Fruit fly (Drosophila melanogaster) whole organism, embryonic: Measurements from ENCODE around the gene Gale.

Source experiments
- Aef1 ChIP-seq: fragments of 200-800 bp; sonication (Bioruptor generic); IDR thresholded peaks from 3 replicates; pipeline ENCODE4 v1.3.6; 2022; ENCODE audit warnings: missing biosample characterization, missing genetic modification characterization
- Atf6 ChIP-seq: fragments of 200-800 bp; sonication (Bioruptor generic); IDR thresholded peaks from 2 replicates; pipeline ENCODE4 v1.3.6; 2022; ENCODE audit warnings: missing biosample characterization, missing genetic modification characterization
- C15 ChIP-seq: fragments of 200-800 bp; sonication (Bioruptor generic); IDR thresholded peaks from 3 replicates; pipeline ENCODE4 v1.3.6; 2022; ENCODE audit warnings: missing biosample characterization, missing genetic modification characterization
- CG1024 ChIP-seq: fragments of 200-800 bp; sonication (Bioruptor generic); IDR thresholded peaks from 2 replicates; pipeline ENCODE4 v1.3.6; 2022; ENCODE audit warnings: missing biosample characterization, missing genetic modification characterization
- CG12155 ChIP-seq: fragments of 200-800 bp; sonication (Bioruptor generic); optimal IDR thresholded peaks from 3 replicates; lab custom pipeline; 2016; ENCODE audit warnings: missing biosample characterization, missing genetic modification characterization
- CG1233 ChIP-seq: fragments of 200-800 bp; sonication (Bioruptor generic); optimal IDR thresholded peaks from 4 replicates; lab custom pipeline; 2018; ENCODE audit warnings: missing biosample characterization, mild to moderate bottlenecking, missing genetic modification characterization
- CG12659 ChIP-seq: fragments of 200-800 bp; sonication (Bioruptor generic); optimal IDR thresholded peaks from 3 replicates; lab custom pipeline; 2017; ENCODE audit warnings: mild to moderate bottlenecking, missing biosample characterization, missing genetic modification reagents, missing genetic modification characterization
- CG12744 ChIP-seq: fragments of 200-800 bp; sonication (Bioruptor generic); optimal IDR thresholded peaks from 2 replicates; lab custom pipeline; 2016; ENCODE audit warnings: missing biosample characterization, missing genetic modification characterization
- CG13123 ChIP-seq: fragments of 200-800 bp; sonication (Bioruptor generic); optimal IDR thresholded peaks from 2 replicates; lab custom pipeline; 2016; ENCODE audit warnings: missing biosample characterization, missing genetic modification characterization
- CG13296 ChIP-seq: fragments of 200-800 bp; sonication (Bioruptor generic); optimal IDR thresholded peaks from 3 replicates; lab custom pipeline; 2018; ENCODE audit warnings: missing biosample characterization, mild to moderate bottlenecking, missing genetic modification characterization
- CG15479 ChIP-seq: fragments of 200-800 bp; sonication (Bioruptor generic); optimal IDR thresholded peaks from 3 replicates; lab custom pipeline; 2019; ENCODE audit warnings: missing biosample characterization, mild to moderate bottlenecking, missing genetic modification characterization, moderate library complexity
- CG15601 ChIP-seq: fragments of 200-800 bp; sonication (Bioruptor generic); optimal IDR thresholded peaks from 3 replicates; lab custom pipeline; 2019; ENCODE audit warnings: missing biosample characterization, mild to moderate bottlenecking, missing genetic modification characterization, moderate library complexity
- CG16815 ChIP-seq: fragments of 200-800 bp; sonication (Bioruptor generic); optimal IDR thresholded peaks from 3 replicates; lab custom pipeline; 2017; ENCODE audit warnings: missing biosample characterization, mild to moderate bottlenecking, missing genetic modification characterization
- CG18764 ChIP-seq: fragments of 200-800 bp; sonication (Bioruptor generic); optimal IDR thresholded peaks from 3 replicates; lab custom pipeline; 2016; ENCODE audit warnings: missing biosample characterization, missing genetic modification characterization
- CG34422 ChIP-seq: fragments of 200-800 bp; sonication (Bioruptor generic); IDR thresholded peaks from 3 replicates; pipeline ENCODE4 v1.3.6; 2022; ENCODE audit warnings: missing biosample characterization, missing genetic modification characterization
- CG8089 ChIP-seq: fragments of 200-800 bp; sonication (Bioruptor generic); optimal IDR thresholded peaks from 3 replicates; lab custom pipeline; 2016; ENCODE audit warnings: missing biosample characterization, missing genetic modification characterization
- CG8478 ChIP-seq: fragments of >200 bp; optimal IDR thresholded peaks from 2 replicates; lab custom pipeline; 2018
- CG9609 ChIP-seq: fragments of 200-800 bp; sonication (Bioruptor generic); optimal IDR thresholded peaks from 3 replicates; lab custom pipeline; 2016; ENCODE audit warnings: missing biosample characterization, missing genetic modification characterization
- Chrac-16 ChIP-seq: fragments of 200-800 bp; sonication (Bioruptor generic); optimal IDR thresholded peaks from 3 replicates; lab custom pipeline; 2016; ENCODE audit warnings: missing biosample characterization, missing genetic modification characterization
- Dfd ChIP-seq, 2 experiments: fragments of >200 bp; optimal IDR thresholded peaks; 2 replicates each; lab custom pipeline; 2017; ENCODE audit warnings: missing biosample characterization in 2 of 2, missing genetic modification characterization in 2 of 2
- Fer2 ChIP-seq: fragments of 200-800 bp; sonication (Bioruptor generic); optimal IDR thresholded peaks from 2 replicates; lab custom pipeline; 2018; ENCODE audit warnings: missing biosample characterization, mild to moderate bottlenecking, missing genetic modification characterization, moderate library complexity
- HLHmδ ChIP-seq: fragments of 200-800 bp; sonication (Bioruptor generic); optimal IDR thresholded peaks from 2 replicates; lab custom pipeline; 2018; ENCODE audit warnings: missing biosample characterization, mild to moderate bottlenecking, missing genetic modification characterization, moderate library complexity
- Hey ChIP-seq: fragments of 200-800 bp; sonication (Bioruptor generic); optimal IDR thresholded peaks from 3 replicates; lab custom pipeline; 2018; ENCODE audit warnings: missing biosample characterization, mild to moderate bottlenecking, missing genetic modification characterization
- Hmx ChIP-seq: fragments of 200-800 bp; sonication (Bioruptor generic); optimal IDR thresholded peaks from 2 replicates; lab custom pipeline; 2016; ENCODE audit warnings: missing biosample characterization, missing genetic modification characterization
- NK7.1 ChIP-seq: fragments of 200-800 bp; sonication (Bioruptor generic); optimal IDR thresholded peaks from 3 replicates; lab custom pipeline; 2016; ENCODE audit warnings: missing biosample characterization, missing genetic modification characterization
- Ravus ChIP-seq: fragments of 200-800 bp; sonication (Bioruptor generic); IDR thresholded peaks from 2 replicates; pipeline ENCODE4 v1.3.6; 2022; ENCODE audit warnings: missing biosample characterization, missing genetic modification characterization
- Rfx ChIP-seq: fragments of 200-800 bp; sonication (Bioruptor generic); IDR thresholded peaks from 2 replicates; pipeline ENCODE4 v1.3.6; 2022; ENCODE audit warnings: missing biosample characterization, missing genetic modification characterization
- Taf1 ChIP-seq: fragments of 200-800 bp; sonication (Bioruptor generic); IDR thresholded peaks from 2 replicates; pipeline ENCODE4 v1.3.6; 2022; ENCODE audit warnings: missing biosample characterization, missing genetic modification characterization
- abd-A ChIP-seq: fragments of 200-800 bp; sonication (Bioruptor generic); optimal IDR thresholded peaks from 3 replicates; lab custom pipeline; 2019; ENCODE audit warnings: missing biosample characterization, mild to moderate bottlenecking, missing genetic modification characterization, moderate library complexity
- ato ChIP-seq: fragments of 200-800 bp; sonication (Bioruptor generic); IDR thresholded peaks from 2 replicates; pipeline ENCODE4 v1.3.6; 2022; ENCODE audit warnings: missing biosample characterization, missing genetic modification characterization; ENCODE audit not compliant: partially characterized antibody
- cato ChIP-seq: fragments of 200-800 bp; sonication (Bioruptor generic); optimal IDR thresholded peaks from 2 replicates; lab custom pipeline; 2016; ENCODE audit warnings: missing biosample characterization, missing genetic modification characterization, borderline replicate concordance
- ci ChIP-seq: fragments of 200-800 bp; sonication (Bioruptor generic); IDR thresholded peaks from 3 replicates; pipeline ENCODE4 v1.3.6; 2022; ENCODE audit warnings: missing biosample characterization, missing genetic modification characterization
- da ChIP-seq: fragments of 200-800 bp; sonication (Bioruptor generic); optimal IDR thresholded peaks from 2 replicates; lab custom pipeline; 2016; ENCODE audit warnings: missing biosample characterization, missing genetic modification characterization
- dm ChIP-seq: fragments of 200-800 bp; sonication (Bioruptor generic); optimal IDR thresholded peaks from 3 replicates; lab custom pipeline; 2016; ENCODE audit warnings: missing biosample characterization, missing genetic modification characterization
- dysf ChIP-seq: fragments of 200-800 bp; sonication (Bioruptor generic); IDR thresholded peaks from 3 replicates; pipeline ENCODE4 v1.3.6; 2022; ENCODE audit warnings: missing biosample characterization, missing genetic modification characterization
- ewg ChIP-seq: fragments of 200-800 bp; sonication (Bioruptor generic); optimal IDR thresholded peaks from 3 replicates; lab custom pipeline; 2017; ENCODE audit warnings: mild to moderate bottlenecking, missing biosample characterization, missing genetic modification reagents, missing genetic modification characterization
- eyg ChIP-seq: fragments of 200-800 bp; sonication (Bioruptor generic); optimal IDR thresholded peaks from 3 replicates; lab custom pipeline; 2016; ENCODE audit warnings: missing biosample characterization, missing genetic modification characterization
- fd64A ChIP-seq: fragments of 200-800 bp; sonication (Bioruptor generic); optimal IDR thresholded peaks from 3 replicates; lab custom pipeline; 2018; ENCODE audit warnings: missing biosample characterization, mild to moderate bottlenecking, missing genetic modification characterization
- gro ChIP-seq: fragments of 200-800 bp; sonication (Bioruptor generic); optimal IDR thresholded peaks from 2 replicates; lab custom pipeline; 2016; ENCODE audit warnings: missing biosample characterization, missing genetic modification characterization
- ind ChIP-seq: fragments of 200-800 bp; sonication (Bioruptor generic); optimal IDR thresholded peaks from 3 replicates; lab custom pipeline; 2016; ENCODE audit warnings: missing biosample characterization, missing genetic modification characterization
- luna ChIP-seq: fragments of 200-800 bp; sonication (Bioruptor generic); optimal IDR thresholded peaks from 2 replicates; lab custom pipeline; 2016; ENCODE audit warnings: missing biosample characterization, missing genetic modification characterization
- prd ChIP-seq, 3 experiments: fragments of >200 bp in 2 of 3; fragments of 200-800 bp in 1 of 3; sonication (Bioruptor generic) in 1 of 3; optimal IDR thresholded peaks in 2 of 3; IDR thresholded peaks in 1 of 3; 2 replicates in 2 of 3; 3 replicates in 1 of 3; pipeline versions ENCODE4 v1.3.6 to Lab custom; 2017 to 2022; ENCODE audit warnings: missing biosample characterization in 1 of 3, missing genetic modification characterization in 1 of 3
- sens ChIP-seq: fragments of 200-800 bp; sonication (Bioruptor generic); peaks from one replicate; lab custom pipeline; 2016; ENCODE audit warnings: missing biosample characterization, missing genetic modification characterization
- slou ChIP-seq: fragments of 200-800 bp; sonication (Bioruptor generic); optimal IDR thresholded peaks from 3 replicates; lab custom pipeline; 2016; ENCODE audit warnings: missing biosample characterization, missing genetic modification characterization
- sna ChIP-seq: fragments of 200-800 bp; sonication (Bioruptor generic); IDR thresholded peaks from 2 replicates; pipeline ENCODE4 v1.3.6; 2022; ENCODE audit warnings: missing biosample characterization, missing genetic modification characterization; ENCODE audit not compliant: partially characterized antibody
- stc ChIP-seq: fragments of 200-800 bp; sonication (Bioruptor generic); IDR thresholded peaks from 2 replicates; pipeline ENCODE4 v1.3.6; 2022; ENCODE audit warnings: missing biosample characterization, missing genetic modification characterization
- tio ChIP-seq: fragments of 200-800 bp; sonication (Bioruptor generic); optimal IDR thresholded peaks from 2 replicates; lab custom pipeline; 2017; ENCODE audit warnings: missing biosample characterization, missing genetic modification characterization, inconsistent platforms
- tll ChIP-seq, 2 experiments: fragments of 200-800 bp in 1 of 2; fragments of >200 bp in 1 of 2; sonication (Bioruptor generic) in 1 of 2; optimal IDR thresholded peaks; 2 replicates each; lab custom pipeline; 2017 to 2019; ENCODE audit warnings: missing biosample characterization in 2 of 2, missing genetic modification characterization in 2 of 2, mild to moderate bottlenecking in 1 of 2, moderate library complexity in 1 of 2

Gale gene

dm6 chr3L:611639-612611 is 36.4 kb upstream of the Gale start (continued):
- TF ChIP-seq CG18764 (GFP tag; lab: Kevin White, UChicago) = no peak
- no peak for TF ChIP-seq CG13123 (GFP tag; lab: Kevin White, UChicago)
- peak; percentile 80 for TF ChIP-seq CG1233 (GFP tag; lab: Kevin White, UChicago)
- TF ChIP-seq CG8478 (lab: Kevin White, UChicago) = no peak
- no peak for TF ChIP-seq Dfd (GFP tag; optimal IDR thresholded peaks at IDR 0.05; lab: Kevin White, UChicago)
- TF ChIP-seq slou (GFP tag; lab: Kevin White, UChicago) = no peak
- TF ChIP-seq dm (GFP tag; lab: Kevin White, UChicago) = peak; percentile 45
- TF ChIP-seq CG12155 = peak; percentile 61
- peak; percentile 86 for TF ChIP-seq CG34422 (GFP tag; lab: Robert Waterston, UW)
- TF ChIP-seq Rfx = peak; percentile 91
- TF ChIP-seq CG16815 (GFP tag; lab: Kevin White, UChicago) = peak; percentile 42
- TF ChIP-seq Atf6 (GFP tag; lab: Robert Waterston, UW) = peak; percentile 77
- TF ChIP-seq Chrac-16 (GFP tag; lab: Kevin White, UChicago) = peak; percentile 2
- TF ChIP-seq eyg = peak; percentile 12
- peak; percentile 65 for TF ChIP-seq CG8089 (GFP tag; lab: Kevin White, UChicago)
- peak; percentile 71 for TF ChIP-seq Hey (tag; lab: Kevin White, UChicago)
- TF ChIP-seq cato = peak; percentile 3
- TF ChIP-seq sna (GFP tag; lab: Robert Waterston, UW) = no peak
- no peak for TF ChIP-seq fd64A (GFP tag; lab: Kevin White, UChicago)
- peak; percentile 77 for TF ChIP-seq ind (GFP tag; lab: Kevin White, UChicago)
- peak; percentile 32 for TF ChIP-seq NK7.1 (GFP tag; lab: Kevin White, UChicago)
- no peak for TF ChIP-seq tll (GFP tag; optimal IDR thresholded peaks at IDR 0.05; lab: Kevin White, UChicago)
- peak; percentile 54 for TF ChIP-seq HLHmδ
- peak; percentile 83 for TF ChIP-seq sens
- TF ChIP-seq ci (GFP tag; lab: Robert Waterston, UW) = peak; percentile 90
- TF ChIP-seq CG15601 (tag; lab: Kevin White, UChicago) = peak; percentile 27
- no peak for TF ChIP-seq ato (GFP tag; lab: Robert Waterston, UW)
- TF ChIP-seq da (GFP tag; lab: Kevin White, UChicago) = peak; percentile 41
- TF ChIP-seq Hmx (GFP tag; lab: Kevin White, UChicago) = no peak
- TF ChIP-seq Taf1 (GFP tag; lab: Robert Waterston, UW) = peak; percentile 48; the same call in 1 of the 2 replicates
- TF ChIP-seq Aef1 (GFP tag; lab: Robert Waterston, UW) = peak; percentile 73
- no peak for TF ChIP-seq luna
- peak; percentile 79 for TF ChIP-seq CG12659 (GFP tag; lab: Kevin White, UChicago)
- peak; percentile 28; the same call in 1 of the 2 replicates for TF ChIP-seq CG1024 (GFP tag; lab: Robert Waterston, UW)
- peak; percentile 41 for TF ChIP-seq tio (GFP tag; lab: Kevin White, UChicago)
- peak; percentile 56 for TF ChIP-seq CG9609 (GFP tag; lab: Kevin White, UChicago)
- peak; percentile 38 for TF ChIP-seq CG15479 (GFP tag; lab: Kevin White, UChicago)
- 0 out of 3 replicates have a peak, but pooled peaks have one; percentile 28 for TF ChIP-seq C15 (GFP tag; lab: Robert Waterston, UW)
- TF ChIP-seq gro (GFP tag; lab: Kevin White, UChicago) = no peak
- no peak for TF ChIP-seq abd-A (tag; lab: Kevin White, UChicago)
- peak; percentile 39 for TF ChIP-seq Fer2 (tag; lab: Kevin White, UChicago)
- TF ChIP-seq dysf = peak; percentile 84
- peak; percentile 75 for TF ChIP-seq stc
- peak; percentile 61 for TF ChIP-seq ewg (GFP tag; lab: Kevin White, UChicago)
- TF ChIP-seq Ravus (GFP tag; lab: Robert Waterston, UW) = no peak
- peak; percentile 44 for TF ChIP-seq CG12744
- no peak for TF ChIP-seq prd (optimal IDR thresholded peaks at IDR 0.05; lab: Kevin White, UChicago)
- peak; percentile 75 for TF ChIP-seq prd (GFP tag; IDR thresholded peaks at IDR 0.05; lab: Robert Waterston, UW)
- TF ChIP-seq CG13296 (GFP tag; lab: Kevin White, UChicago) = peak; percentile 84
